Worm (Caenorhabditis elegans) whole organism, early embryonic: ENCODE results near the gene C08F11.17.
"Not testable (repeated sequence)": the region's sequence is repeated elsewhere in the genome, so short reads cannot be mapped to it uniquely, and the experiment has no call there.

Experiments used
- B0310.2 ChIP-seq: sonication (generic microtip); optimal IDR thresholded peaks from 2 replicates; lab custom pipeline; 2016; ENCODE audit warnings: mild to moderate bottlenecking, missing genetic modification characterization, missing compliant biosample characterization
- F13C5.2 ChIP-seq: sonication (generic microtip); optimal IDR thresholded peaks from 2 replicates; lab custom pipeline; 2017; ENCODE audit warnings: mild to moderate bottlenecking, missing genetic modification characterization, inconsistent platforms, missing compliant biosample characterization
- aly-1 ChIP-seq: sonication (generic microtip); optimal IDR thresholded peaks from 2 replicates; lab custom pipeline; 2016; ENCODE audit warnings: missing genetic modification characterization, missing compliant biosample characterization
- ama-1 ChIP-seq: fragments of 150-350 bp; optimal IDR thresholded peaks from 2 replicates; lab custom pipeline; 2014
- ceh-13 ChIP-seq: fragments of 200-800 bp; sonication (Bioruptor generic); optimal IDR thresholded peaks from 2 replicates; lab custom pipeline; 2018; ENCODE audit warnings: mild to moderate bottlenecking, missing genetic modification characterization, missing compliant biosample characterization
- ceh-36 ChIP-seq: sonication (generic microtip); optimal IDR thresholded peaks from 2 replicates; lab custom pipeline; 2016; ENCODE audit warnings: missing genetic modification characterization, inconsistent platforms, missing compliant biosample characterization
- ets-7 ChIP-seq: sonication (generic microtip); optimal IDR thresholded peaks from 2 replicates; lab custom pipeline; 2016; ENCODE audit warnings: missing genotype, missing genetic modification characterization, missing compliant biosample characterization
- flt-1 ChIP-seq: fragments of 200-800 bp; sonication (Bioruptor generic); IDR thresholded peaks from 2 replicates; pipeline ENCODE4 v1.3.6; 2022; ENCODE audit warnings: missing genetic modification characterization, missing compliant biosample characterization
- hmbx-1 ChIP-seq: sonication (generic microtip); optimal IDR thresholded peaks from 2 replicates; lab custom pipeline; 2016; ENCODE audit warnings: mild to moderate bottlenecking, missing genetic modification characterization, missing compliant biosample characterization
- hmg-4 ChIP-seq: fragments of 200-800 bp; sonication (Bioruptor generic); optimal IDR thresholded peaks from 2 replicates; lab custom pipeline; 2018; ENCODE audit warnings: mild to moderate bottlenecking, missing genetic modification characterization, missing compliant biosample characterization
- hnd-1 ChIP-seq: sonication (generic microtip); optimal IDR thresholded peaks from 2 replicates; lab custom pipeline; 2016; ENCODE audit warnings: missing genetic modification characterization, missing compliant biosample characterization
- pes-1 ChIP-seq: fragments of 200-800 bp; sonication (Bioruptor generic); IDR thresholded peaks from 2 replicates; pipeline ENCODE4 v1.3.6; 2022; ENCODE audit warnings: missing genetic modification reagents, missing genetic modification characterization, missing compliant biosample characterization
- scrt-1 ChIP-seq: fragments of 200-800 bp; sonication (Bioruptor generic); IDR thresholded peaks from 2 replicates; pipeline ENCODE4 v1.3.6; 2022; ENCODE audit warnings: missing genetic modification characterization, missing compliant biosample characterization
- sea-1 ChIP-seq: fragments of 200-800 bp; sonication (Bioruptor generic); conservative IDR thresholded peaks from 2 replicates; pipeline ENCODE4 v1.3.6; 2022; ENCODE audit warnings: missing genetic modification characterization, missing compliant biosample characterization
- tbx-11 ChIP-seq: fragments of 200-800 bp; sonication (Bioruptor generic); IDR thresholded peaks from 2 replicates; pipeline ENCODE4 v1.3.6; 2022; ENCODE audit warnings: missing genetic modification characterization, missing compliant biosample characterization
- tbx-37 ChIP-seq: fragments of 200-800 bp; sonication (Bioruptor generic); conservative IDR thresholded peaks from 2 replicates; pipeline ENCODE4 v1.3.6; 2022; ENCODE audit warnings: missing genetic modification reagents, missing genetic modification characterization, missing compliant biosample characterization
- tra-4 ChIP-seq: sonication (generic microtip); optimal IDR thresholded peaks from 2 replicates; lab custom pipeline; 2017; ENCODE audit warnings: missing genetic modification characterization, missing compliant biosample characterization

Gene C08F11.17

ce11 chrIV:13662570-13662969, 12.4 kb upstream of the C08F11.17 start, which contains the start of gene Y45F10C.2:
Gene Y45F10C.2 (minus strand): TSS chrIV:13662670.
- TF ChIP-seq ama-1; tbx-37 (GFP tag; lab: Robert Waterston, UW); aly-1 (tag; lab: Kevin White, UChicago): not testable (repeated sequence)

ce11 chrIV:13659449-13659848, 9.3 kb upstream of the C08F11.17 start, which contains the start of gene Y45F10C.1:
Gene Y45F10C.1 (minus strand): TSS chrIV:13659549.
- not testable (repeated sequence) for TF ChIP-seq tbx-37 (GFP tag; lab: Robert Waterston, UW); B0310.2 (tag; lab: Kevin White, UChicago); F13C5.2 (tag; lab: Kevin White, UChicago)

ce11 chrIV:13652023-13652422, 1.9 kb upstream of the C08F11.17 start, which contains the start of gene Y45F10C.6:
Gene Y45F10C.6 (plus strand): TSS chrIV:13652323.
- TF ChIP-seq F13C5.2 (tag; lab: Kevin White, UChicago); tra-4 (tag; lab: Kevin White, UChicago); hmg-4: not testable (repeated sequence)

ce11 chrIV:13651411-13651810, 1.3 kb upstream of the C08F11.17 start, which contains the start of gene C08F11.12:
Gene C08F11.12 (minus strand): TSS chrIV:13651511.
- TF ChIP-seq tra-4 (tag; lab: Kevin White, UChicago); ets-7; ama-1: not testable (repeated sequence)

ce11 chrIV:13649126-13649525, 1.0 kb downstream of the C08F11.17 start, which contains the start of gene C08F11.10:
Gene C08F11.10 (minus strand): TSS chrIV:13649226.
- TF ChIP-seq scrt-1 (GFP tag; lab: Robert Waterston, UW) (no peak), ceh-13 (GFP tag; lab: Kevin White, UChicago) (no peak), B0310.2 (tag; lab: Kevin White, UChicago) (no peak), hnd-1 (tag; lab: Kevin White, UChicago) (no peak), ets-7 (no peak), hmg-4 (no peak), flt-1 (GFP tag; lab: Robert Waterston, UW) (no peak), tbx-37 (GFP tag; lab: Robert Waterston, UW) (no peak), ceh-36 (no peak), sea-1 (GFP tag; lab: Robert Waterston, UW) (no peak), ama-1 (no peak), tra-4 (tag; lab: Kevin White, UChicago) (no peak), tbx-11 (GFP tag; lab: Robert Waterston, UW) (no peak), F13C5.2 (tag; lab: Kevin White, UChicago) (no peak), aly-1 (tag; lab: Kevin White, UChicago) (no peak), pes-1 (no peak), hmbx-1 (tag; lab: Kevin White, UChicago) (no peak)

ce11 chrIV:13647558-13647957, 2.6 kb downstream of the C08F11.17 start, which contains the start of gene ule-4:
Gene ule-4 (minus strand): TSS chrIV:13647658.
- TF ChIP-seq B0310.2 (tag; lab: Kevin White, UChicago) (no peak), tbx-37 (GFP tag; lab: Robert Waterston, UW) (no peak), F13C5.2 (tag; lab: Kevin White, UChicago) (no peak), hmbx-1 (tag; lab: Kevin White, UChicago) (no peak), flt-1 (GFP tag; lab: Robert Waterston, UW) (no peak), ets-7 (no peak)

ce11 chrIV:13645823-13646222, 4.3 kb downstream of the C08F11.17 start, which contains the start of gene srz-29:
Gene srz-29 (minus strand): TSS chrIV:13645923.
- TF ChIP-seq tbx-11 (GFP tag; lab: Robert Waterston, UW) (no peak), tra-4 (tag; lab: Kevin White, UChicago) (no peak), scrt-1 (GFP tag; lab: Robert Waterston, UW) (no peak), aly-1 (tag; lab: Kevin White, UChicago) (no peak), flt-1 (GFP tag; lab: Robert Waterston, UW) (no peak), B0310.2 (tag; lab: Kevin White, UChicago) (no peak), ama-1 (no peak), F13C5.2 (tag; lab: Kevin White, UChicago) (no peak), hmbx-1 (tag; lab: Kevin White, UChicago) (no peak), pes-1 (no peak), sea-1 (GFP tag; lab: Robert Waterston, UW) (no peak), hmg-4 (no peak), ceh-36 (no peak), ets-7 (no peak), tbx-37 (GFP tag; lab: Robert Waterston, UW) (no peak), hnd-1 (tag; lab: Kevin White, UChicago) (no peak), ceh-13 (GFP tag; lab: Kevin White, UChicago) (no peak)

ce11 chrIV:13639027-13639426, 11.1 kb downstream of the C08F11.17 start, which contains the start of gene ugt-22:
Gene ugt-22 (plus strand): TSS chrIV:13639260.
- no peak for TF ChIP-seq tbx-11 (GFP tag; lab: Robert Waterston, UW)
- no peak for TF ChIP-seq flt-1 (GFP tag; lab: Robert Waterston, UW)
- no peak for TF ChIP-seq B0310.2 (tag; lab: Kevin White, UChicago)
- no peak for TF ChIP-seq sea-1 (GFP tag; lab: Robert Waterston, UW)
- no peak for TF ChIP-seq pes-1
- no peak for TF ChIP-seq hmbx-1 (tag; lab: Kevin White, UChicago)
